Fruit fly (Drosophila melanogaster) whole organism, embryonic: ENCODE measurements around the gene CG3505.

Experiments
- B-H1 ChIP-seq: fragments of 200-800 bp; sonication (Bioruptor generic); IDR thresholded peaks from 3 replicates; pipeline ENCODE4 v1.3.6; 2022; ENCODE audit warnings: missing biosample characterization, missing genetic modification characterization
- CG10267 ChIP-seq: fragments of 200-800 bp; sonication (Bioruptor generic); optimal IDR thresholded peaks from 2 replicates; lab custom pipeline; 2018; ENCODE audit warnings: missing biosample characterization, mild to moderate bottlenecking, missing genetic modification characterization, moderate library complexity
- CG10543 ChIP-seq: fragments of 200-800 bp; sonication (Bioruptor generic); optimal IDR thresholded peaks from 3 replicates; lab custom pipeline; 2017; ENCODE audit warnings: missing biosample characterization, mild to moderate bottlenecking, missing genetic modification characterization, moderate library complexity
- CG12219 ChIP-seq: fragments of 200-800 bp; sonication (Bioruptor generic); optimal IDR thresholded peaks from 3 replicates; lab custom pipeline; 2018; ENCODE audit warnings: missing biosample characterization, mild to moderate bottlenecking, missing genetic modification characterization
- CG1233 ChIP-seq: fragments of 200-800 bp; sonication (Bioruptor generic); optimal IDR thresholded peaks from 4 replicates; lab custom pipeline; 2018; ENCODE audit warnings: missing biosample characterization, mild to moderate bottlenecking, missing genetic modification characterization
- CG12744 ChIP-seq: fragments of 200-800 bp; sonication (Bioruptor generic); optimal IDR thresholded peaks from 2 replicates; lab custom pipeline; 2016; ENCODE audit warnings: missing biosample characterization, missing genetic modification characterization
- CG13424 ChIP-seq: fragments of 200-800 bp; sonication (Bioruptor generic); optimal IDR thresholded peaks from 2 replicates; lab custom pipeline; 2019; ENCODE audit warnings: missing biosample characterization, mild to moderate bottlenecking, missing genetic modification characterization, moderate library complexity
- CG1603 ChIP-seq: fragments of 200-800 bp; sonication (Bioruptor generic); optimal IDR thresholded peaks from 2 replicates; lab custom pipeline; 2019; ENCODE audit warnings: missing biosample characterization, mild to moderate bottlenecking, missing genetic modification characterization, moderate library complexity
- CG16779 ChIP-seq: fragments of 200-800 bp; sonication (Bioruptor generic); IDR thresholded peaks from 2 replicates; pipeline ENCODE4 v1.3.6; 2022; ENCODE audit warnings: missing biosample characterization, missing genetic modification characterization
- CG17359 ChIP-seq: fragments of 200-800 bp; sonication (Bioruptor generic); optimal IDR thresholded peaks from 3 replicates; lab custom pipeline; 2018; ENCODE audit warnings: missing biosample characterization, mild to moderate bottlenecking, missing genetic modification characterization, moderate library complexity
- CG17385 ChIP-seq: fragments of 200-800 bp; sonication (Bioruptor generic); optimal IDR thresholded peaks from 3 replicates; lab custom pipeline; 2018; ENCODE audit warnings: missing biosample characterization, mild to moderate bottlenecking, missing genetic modification characterization
- CG17829 ChIP-seq: fragments of 200-800 bp; optimal IDR thresholded peaks from 2 replicates; lab custom pipeline; 2019; ENCODE audit warnings: missing biosample characterization, mild to moderate bottlenecking, missing genetic modification characterization, moderate library complexity
- CG18619 ChIP-seq: fragments of 200-800 bp; sonication (Bioruptor generic); optimal IDR thresholded peaks from 3 replicates; lab custom pipeline; 2017; ENCODE audit warnings: missing biosample characterization, mild to moderate bottlenecking, missing genetic modification characterization
- CG3163 ChIP-seq: fragments of 200-800 bp; sonication (Bioruptor generic); optimal IDR thresholded peaks from 3 replicates; lab custom pipeline; 2016; ENCODE audit warnings: missing biosample characterization, missing genetic modification characterization
- CG33557 ChIP-seq: fragments of 200-800 bp; sonication (Bioruptor generic); optimal IDR thresholded peaks from 2 replicates; lab custom pipeline; 2019; ENCODE audit warnings: missing biosample characterization, mild to moderate bottlenecking, missing genetic modification characterization, moderate library complexity
- CG3995 ChIP-seq: fragments of 200-800 bp; sonication (Bioruptor generic); optimal IDR thresholded peaks from 3 replicates; lab custom pipeline; 2016; ENCODE audit warnings: missing biosample characterization, missing genetic modification characterization
- CG4424 ChIP-seq: fragments of 200-800 bp; sonication (Bioruptor generic); optimal IDR thresholded peaks from 3 replicates; lab custom pipeline; 2016; ENCODE audit warnings: missing biosample characterization, missing genetic modification characterization
- CG4707 ChIP-seq: fragments of 200-800 bp; sonication (Bioruptor generic); optimal IDR thresholded peaks from 2 replicates; lab custom pipeline; 2018; ENCODE audit warnings: missing biosample characterization, mild to moderate bottlenecking, missing genetic modification characterization, moderate library complexity
- CG7987 ChIP-seq: fragments of 200-800 bp; sonication (Bioruptor generic); optimal IDR thresholded peaks from 2 replicates; lab custom pipeline; 2018; ENCODE audit warnings: missing biosample characterization, mild to moderate bottlenecking, missing genetic modification characterization, moderate library complexity
- CG8359 ChIP-seq: fragments of 200-800 bp; sonication (Bioruptor generic); optimal IDR thresholded peaks from 2 replicates; lab custom pipeline; 2017; ENCODE audit warnings: missing biosample characterization, mild to moderate bottlenecking, missing genetic modification characterization, borderline replicate concordance
- CG8388 ChIP-seq: fragments of 200-800 bp; sonication (Bioruptor generic); optimal IDR thresholded peaks from 2 replicates; lab custom pipeline; 2019; ENCODE audit warnings: missing biosample characterization, mild to moderate bottlenecking, missing genetic modification characterization, moderate library complexity
- CG9727 ChIP-seq: fragments of 200-800 bp; sonication (Bioruptor generic); optimal IDR thresholded peaks from 3 replicates; lab custom pipeline; 2017; ENCODE audit warnings: missing biosample characterization, mild to moderate bottlenecking, missing genetic modification characterization
- CG9797 ChIP-seq: fragments of 200-800 bp; sonication (Bioruptor generic); optimal IDR thresholded peaks from 3 replicates; lab custom pipeline; 2018; ENCODE audit warnings: missing biosample characterization, mild to moderate bottlenecking, missing genetic modification characterization
- CG9932 ChIP-seq: fragments of 200-800 bp; sonication (Bioruptor generic); IDR thresholded peaks from 2 replicates; pipeline ENCODE4 v1.3.6; 2022; ENCODE audit warnings: missing biosample characterization, missing genetic modification characterization
- D ChIP-seq, 2 experiments: fragments of 200-800 bp in 1 of 2; fragments of >200 bp in 1 of 2; sonication (Bioruptor generic) in 1 of 2; optimal IDR thresholded peaks; 2 replicates in 1 of 2; 3 replicates in 1 of 2; lab custom pipeline; 2017; ENCODE audit warnings: mild to moderate bottlenecking in 1 of 2, missing biosample characterization in 1 of 2, missing genetic modification characterization in 1 of 2, missing genetic modification reagents in 1 of 2
- GATAe ChIP-seq: fragments of 200-800 bp; sonication (Bioruptor generic); conservative IDR thresholded peaks from 2 replicates; pipeline ENCODE4 v1.3.6; 2022; ENCODE audit warnings: missing biosample characterization, missing genetic modification characterization
- Hr39 ChIP-seq: fragments of >200 bp; optimal IDR thresholded peaks from 2 replicates; lab custom pipeline; 2017
- Lhr ChIP-seq: fragments of 200-800 bp; sonication (Bioruptor generic); optimal IDR thresholded peaks from 3 replicates; lab custom pipeline; 2017; ENCODE audit warnings: mild to moderate bottlenecking, missing biosample characterization, missing genetic modification reagents, missing genetic modification characterization
- MTF-1 ChIP-seq: fragments of 200-800 bp; sonication (Bioruptor generic); optimal IDR thresholded peaks from 2 replicates; lab custom pipeline; 2018; ENCODE audit warnings: missing biosample characterization, mild to moderate bottlenecking, missing genetic modification characterization, borderline replicate concordance
- NC2β ChIP-seq: fragments of 200-800 bp; sonication (Bioruptor generic); optimal IDR thresholded peaks from 2 replicates; lab custom pipeline; 2016; ENCODE audit warnings: missing biosample characterization, missing genetic modification characterization
- Neu2 ChIP-seq: fragments of 200-800 bp; sonication (Bioruptor generic); optimal IDR thresholded peaks from 3 replicates; lab custom pipeline; 2016; ENCODE audit warnings: missing biosample characterization, missing genetic modification characterization, borderline replicate concordance
- ash1 ChIP-seq: fragments of 200-800 bp; sonication (Bioruptor generic); optimal IDR thresholded peaks from 2 replicates; lab custom pipeline; 2018; ENCODE audit warnings: missing biosample characterization, mild to moderate bottlenecking, missing genetic modification characterization
- bsh ChIP-seq, 2 experiments: fragments of 200-800 bp; sonication (Bioruptor generic); optimal IDR thresholded peaks; 2 replicates each; lab custom pipeline; 2017 to 2018; ENCODE audit warnings: mild to moderate bottlenecking in 2 of 2, missing biosample characterization in 2 of 2, missing genetic modification characterization in 2 of 2, moderate library complexity in 1 of 2
- crol ChIP-seq: fragments of 200-800 bp; sonication (Bioruptor generic); IDR thresholded peaks from 2 replicates; pipeline ENCODE4 v1.3.6; 2022; ENCODE audit warnings: missing biosample characterization, missing genetic modification characterization
- dm ChIP-seq: fragments of 200-800 bp; sonication (Bioruptor generic); optimal IDR thresholded peaks from 3 replicates; lab custom pipeline; 2016; ENCODE audit warnings: missing biosample characterization, missing genetic modification characterization
- gcm ChIP-seq: fragments of 200-800 bp; sonication (Bioruptor generic); optimal IDR thresholded peaks from 2 replicates; lab custom pipeline; 2019; ENCODE audit warnings: missing biosample characterization, mild to moderate bottlenecking, missing genetic modification characterization, moderate library complexity
- grau ChIP-seq: fragments of 200-800 bp; optimal IDR thresholded peaks from 3 replicates; lab custom pipeline; 2019; ENCODE audit warnings: missing biosample characterization, mild to moderate bottlenecking, missing genetic modification characterization, moderate library complexity
- grn ChIP-seq: fragments of 200-800 bp; sonication (Bioruptor generic); optimal IDR thresholded peaks from 3 replicates; lab custom pipeline; 2017; ENCODE audit warnings: missing biosample characterization, missing genetic modification characterization
- hbn ChIP-seq: fragments of 200-800 bp; sonication (Bioruptor generic); IDR thresholded peaks from 2 replicates; pipeline ENCODE4 v1.3.6; 2022; ENCODE audit warnings: missing biosample characterization, missing genetic modification characterization; ENCODE audit not compliant: partially characterized antibody
- lmd ChIP-seq: fragments of 200-800 bp; sonication (Bioruptor generic); IDR thresholded peaks from 2 replicates; pipeline ENCODE4 v1.3.6; 2022; ENCODE audit warnings: missing biosample characterization, missing genetic modification characterization
- lola ChIP-seq, 3 experiments: fragments of >200 bp in 2 of 3; fragments of 200-800 bp in 1 of 3; sonication (Bioruptor generic) in 1 of 3; optimal IDR thresholded peaks; 2 replicates each; lab custom pipeline; 2017 to 2019; ENCODE audit warnings: missing biosample characterization in 3 of 3, missing genetic modification characterization in 3 of 3, mild to moderate bottlenecking in 1 of 3, moderate library complexity in 1 of 3
- nmo ChIP-seq: fragments of 200-800 bp; sonication (Bioruptor generic); optimal IDR thresholded peaks from 2 replicates; lab custom pipeline; 2018; ENCODE audit warnings: missing biosample characterization, mild to moderate bottlenecking, missing genetic modification characterization, moderate library complexity
- onecut ChIP-seq: fragments of 200-800 bp; sonication (Bioruptor generic); IDR thresholded peaks from 2 replicates; pipeline ENCODE4 v1.3.6; 2022; ENCODE audit warnings: missing biosample characterization, missing genetic modification characterization
- phol ChIP-seq: fragments of 200-800 bp; sonication (Bioruptor generic); optimal IDR thresholded peaks from 3 replicates; lab custom pipeline; 2018; ENCODE audit warnings: missing biosample characterization, mild to moderate bottlenecking, missing genetic modification characterization, moderate library complexity
- pros ChIP-seq: fragments of 200-800 bp; sonication (Bioruptor generic); optimal IDR thresholded peaks from 3 replicates; lab custom pipeline; 2019; ENCODE audit warnings: missing biosample characterization, mild to moderate bottlenecking, missing genetic modification characterization, moderate library complexity
- repo ChIP-seq: fragments of 200-800 bp; sonication (Bioruptor generic); optimal IDR thresholded peaks from 2 replicates; lab custom pipeline; 2016; ENCODE audit warnings: missing biosample characterization, missing genetic modification characterization
- schlank ChIP-seq: fragments of 200-800 bp; sonication (Bioruptor generic); optimal IDR thresholded peaks from 2 replicates; lab custom pipeline; 2018; ENCODE audit warnings: missing biosample characterization, mild to moderate bottlenecking, missing genetic modification characterization
- sens-2 ChIP-seq: fragments of 200-800 bp; sonication (Bioruptor generic); IDR thresholded peaks from 2 replicates; pipeline ENCODE4 v1.3.6; 2022; ENCODE audit warnings: missing biosample characterization, missing genetic modification characterization
- sim ChIP-seq: fragments of 200-800 bp; sonication (Bioruptor generic); IDR thresholded peaks from 2 replicates; pipeline ENCODE4 v1.3.6; 2022; ENCODE audit warnings: missing biosample characterization, missing genetic modification characterization

The CG3505 gene

DNA sequence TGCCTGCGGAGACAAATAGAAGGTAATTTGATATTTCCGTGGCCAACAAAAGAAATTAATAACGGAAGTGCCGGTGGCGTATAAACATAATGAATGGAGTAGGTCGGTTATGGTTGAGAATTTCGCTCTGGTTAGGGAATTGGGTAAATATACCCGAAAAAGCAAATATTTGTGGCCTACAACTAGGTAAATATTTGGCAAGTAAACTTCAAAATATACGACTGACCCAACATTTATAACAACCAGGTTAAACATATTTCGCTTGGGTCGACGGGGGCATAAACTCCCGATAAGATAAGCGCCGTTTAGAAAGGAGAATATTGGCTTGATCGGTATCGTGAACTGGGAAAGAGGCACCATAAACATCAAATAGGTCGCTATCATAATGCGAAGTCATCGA, 13.6 kb downstream of the CG3505 start (continued):
- TF ChIP-seq D (optimal IDR thresholded peaks at IDR 0.05; lab: Kevin White, UChicago), result no peak
- TF ChIP-seq D (GFP tag; optimal IDR thresholded peaks at IDR 0.05; lab: Kevin White, UChicago), result peak; percentile 72
- TF ChIP-seq CG13424 (tag; lab: Kevin White, UChicago), result peak; percentile 45
- TF ChIP-seq sens-2 (GFP tag; lab: Robert Waterston, UW), result 0 out of 2 replicates have a peak, but pooled peaks have one; percentile 12
- peak; percentile 1 for TF ChIP-seq phol
- TF ChIP-seq CG8359, result peak; percentile 76
- TF ChIP-seq CG1233 (GFP tag; lab: Kevin White, UChicago), result peak; percentile 81
- no peak for TF ChIP-seq grau (tag; lab: Kevin White, UChicago)
- TF ChIP-seq Neu2, result no peak
- peak; percentile 57; the same call in 1 of the 2 replicates for TF ChIP-seq onecut (GFP tag; lab: Robert Waterston, UW)
- TF ChIP-seq CG12744 (GFP tag; lab: Kevin White, UChicago), result no peak
- TF ChIP-seq grn (GFP tag; lab: Kevin White, UChicago), result peak; percentile 64
- TF ChIP-seq repo (GFP tag; lab: Kevin White, UChicago), result no peak
- peak; percentile 75 for TF ChIP-seq gcm (GFP tag; lab: Kevin White, UChicago)
- peak; percentile 9 for TF ChIP-seq CG9797
- no peak for TF ChIP-seq GATAe
- no peak for TF ChIP-seq sim
- TF ChIP-seq CG4424 (GFP tag; lab: Kevin White, UChicago), result peak; percentile 23
- TF ChIP-seq MTF-1, result peak; percentile 84
- TF ChIP-seq CG9727 (GFP tag; lab: Kevin White, UChicago), result peak; percentile 82
- peak; percentile 51 for TF ChIP-seq CG4707 (GFP tag; lab: Kevin White, UChicago)
- TF ChIP-seq crol (GFP tag; lab: Robert Waterston, UW), result no peak
- TF ChIP-seq nmo (GFP tag; lab: Kevin White, UChicago), result peak; percentile 3
- TF ChIP-seq CG33557 (GFP tag; lab: Kevin White, UChicago), result peak; percentile 96
- TF ChIP-seq Hr39 (lab: Kevin White, UChicago), result no peak
- TF ChIP-seq hbn (GFP tag; lab: Robert Waterston, UW), result no peak
- TF ChIP-seq CG17829, result peak; percentile 63
- peak; percentile 24 for TF ChIP-seq ash1 (GFP tag; lab: Kevin White, UChicago)
- peak; percentile 64 for TF ChIP-seq CG10267 (tag; lab: Kevin White, UChicago)
- peak; percentile 3 for TF ChIP-seq pros (GFP tag; lab: Kevin White, UChicago)
- TF ChIP-seq CG18619 (GFP tag; lab: Kevin White, UChicago), result peak; percentile 53
- no peak for TF ChIP-seq dm (GFP tag; lab: Kevin White, UChicago)
- TF ChIP-seq CG8388 (GFP tag; lab: Kevin White, UChicago), result no peak
- peak; percentile 4 for TF ChIP-seq Lhr (GFP tag; lab: Kevin White, UChicago)
- TF ChIP-seq CG10543 (GFP tag; lab: Kevin White, UChicago), result peak; percentile 9
- no peak for TF ChIP-seq lmd (GFP tag; lab: Robert Waterston, UW)
- TF ChIP-seq CG9932 (GFP tag; lab: Robert Waterston, UW), result no peak
- TF ChIP-seq CG3995, result no peak
- TF ChIP-seq NC2β (GFP tag; lab: Kevin White, UChicago), result peak; percentile 24
- no peak for TF ChIP-seq B-H1
- peak in 1 of 3 experiments; percentile 78 for TF ChIP-seq lola (GFP tag; optimal IDR thresholded peaks at IDR 0.05; lab: Kevin White, UChicago)
- TF ChIP-seq CG12219 (GFP tag; lab: Kevin White, UChicago), result peak; percentile 57
- peak; percentile 72 for TF ChIP-seq CG7987 (GFP tag; lab: Kevin White, UChicago)
- peak; percentile 17 for TF ChIP-seq CG17385 (GFP tag; lab: Kevin White, UChicago)
- TF ChIP-seq CG17359 (tag; lab: Kevin White, UChicago), result no peak
- peak in 1 of 2 experiments; percentile 50 for TF ChIP-seq bsh (GFP tag; optimal IDR thresholded peaks at IDR 0.05; lab: Kevin White, UChicago)
- no peak for TF ChIP-seq CG16779 (GFP tag; lab: Robert Waterston, UW)
- no peak for TF ChIP-seq CG3163 (GFP tag; lab: Kevin White, UChicago)
- peak; percentile 78 for TF ChIP-seq CG1603 (tag; lab: Kevin White, UChicago)
- peak; percentile 20 for TF ChIP-seq schlank (tag; lab: Kevin White, UChicago)
